Worm (Caenorhabditis elegans) whole organism, L1 larva: ENCODE results near the gene txbp-3.

ENCODE experiments used
- ama-1 ChIP-seq: fragments of 150-350 bp; optimal IDR thresholded peaks from 2 replicates; lab custom pipeline; 2014
- lir-3 ChIP-seq: sonication (generic microtip); optimal IDR thresholded peaks from 2 replicates; lab custom pipeline; 2016; ENCODE audit warnings: mild to moderate bottlenecking, missing genetic modification characterization, moderate library complexity, missing compliant biosample characterization; ENCODE audit not compliant: poor library complexity
- nhr-12 ChIP-seq: sonication (generic microtip); optimal IDR thresholded peaks from 2 replicates; lab custom pipeline; 2017; ENCODE audit warnings: missing biosample characterization, missing genetic modification characterization
- skn-1 ChIP-seq: fragments of 150-350 bp; optimal IDR thresholded peaks from 2 replicates; lab custom pipeline; 2014; ENCODE audit warnings: missing biosample characterization, missing genetic modification characterization

ce11 chrIII:5020924-5021323, 26.3 kb downstream of the txbp-3 start, which contains the start of gene mdt-11:
- TF ChIP-seq ama-1 (lab: Kevin White, UChicago), result no peak
- TF ChIP-seq nhr-12 (tag; lab: Kevin White, UChicago), result no peak
- no peak for TF ChIP-seq lir-3 (tag; lab: Kevin White, UChicago)
- no peak for TF ChIP-seq skn-1
